Worm (Caenorhabditis elegans) whole organism, mixed stage, embryonic: Measurements from ENCODE around the gene F14H3.4.

Experiments used
- bed-3 ChIP-seq: fragments of 200-800 bp; sonication (Bioruptor generic); optimal IDR thresholded peaks from 3 replicates; lab custom pipeline; 2018; ENCODE audit warnings: mild to moderate bottlenecking, missing genetic modification characterization, moderate library complexity, missing compliant biosample characterization
- blmp-1 ChIP-seq: fragments of 150-350 bp; optimal IDR thresholded peaks from 2 replicates; lab custom pipeline; 2014; ENCODE audit warnings: missing biosample characterization, missing genetic modification characterization
- ces-1 ChIP-seq: fragments of 150-350 bp; optimal IDR thresholded peaks from 2 replicates; lab custom pipeline; 2014; ENCODE audit warnings: missing biosample characterization, missing genetic modification reagents, missing genetic modification characterization
- elt-1 ChIP-seq: sonication (generic microtip); optimal IDR thresholded peaks from 2 replicates; lab custom pipeline; 2017; ENCODE audit warnings: missing genetic modification characterization, mild to moderate bottlenecking, missing compliant biosample characterization, antibody characterized with exemption, moderate library complexity, borderline replicate concordance; ENCODE audit not compliant: insufficient read depth
- unc-39 ChIP-seq: fragments of 150-350 bp; optimal IDR thresholded peaks from 2 replicates; lab custom pipeline; 2014; ENCODE audit warnings: missing biosample characterization, missing genetic modification characterization
- unc-62 ChIP-seq: fragments of 150-350 bp; optimal IDR thresholded peaks from 2 replicates; lab custom pipeline; 2014; ENCODE audit warnings: missing biosample characterization, missing genetic modification reagents, missing genetic modification characterization
- ztf-11 ChIP-seq: fragments of 150-350 bp; optimal IDR thresholded peaks from 2 replicates; lab custom pipeline; 2014; ENCODE audit warnings: missing biosample characterization, missing genetic modification characterization

DNA sequence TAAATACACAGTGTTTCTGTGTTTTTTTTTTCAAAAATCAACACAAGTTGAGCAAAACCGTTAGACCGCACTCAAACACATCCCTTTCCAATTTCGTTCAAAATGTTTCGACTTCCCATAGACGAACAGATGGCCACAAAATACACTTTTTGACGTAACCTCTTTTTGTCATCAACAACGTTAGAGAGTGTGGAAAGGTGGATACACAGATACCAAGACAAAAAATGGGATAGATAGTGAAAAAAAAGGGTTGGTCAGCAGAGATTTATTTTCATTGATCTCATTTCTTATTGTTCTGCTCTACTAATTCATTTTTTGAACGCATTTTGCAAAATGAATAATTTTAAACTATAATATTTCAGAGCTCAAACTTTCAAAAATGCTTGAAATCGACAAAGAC lies 40.0 kb upstream of the F14H3.4 start:
- TF ChIP-seq ztf-11 (tag; lab: Kevin White, UChicago) (no peak), blmp-1 (no peak), unc-62 (GFP tag; lab: Kevin White, UChicago) (no peak), bed-3 (GFP tag; lab: Kevin White, UChicago) (no peak), elt-1 (no peak), ces-1 (GFP tag; lab: Kevin White, UChicago) (no peak), unc-39 (tag; lab: Kevin White, UChicago) (no peak)
